Worm (Caenorhabditis elegans) whole organism, L1 larva: ENCODE measurements around the gene C04E12.4.

Experiments used
- C16A3.4 ChIP-seq: fragments of 150-350 bp; optimal IDR thresholded peaks from 2 replicates; lab custom pipeline; 2014; ENCODE audit warnings: missing biosample characterization, missing genetic modification characterization
- blmp-1 ChIP-seq: fragments of 150-350 bp; optimal IDR thresholded peaks from 2 replicates; lab custom pipeline; 2014; ENCODE audit warnings: missing biosample characterization, missing genetic modification characterization
- ceh-82 ChIP-seq, 3 experiments: fragments of 150-350 bp in 1 of 3; sonication (generic microtip) in 2 of 3; optimal IDR thresholded peaks; 2 replicates each; lab custom pipeline; 2014 to 2017; ENCODE audit warnings: missing biosample characterization in 3 of 3, missing genetic modification characterization in 3 of 3
- elt-3 ChIP-seq, 6 experiments: fragments of 150-350 bp in 1 of 6; sonication (generic microtip); optimal IDR thresholded peaks; 2 replicates each; lab custom pipeline; 2017 to 2018; ENCODE audit warnings: missing biosample characterization in 6 of 6, missing genetic modification characterization in 6 of 6, inconsistent platforms in 1 of 6
- jun-1 ChIP-seq: fragments of 150-350 bp; optimal IDR thresholded peaks from 2 replicates; lab custom pipeline; 2014; ENCODE audit warnings: missing biosample characterization, missing genetic modification reagents, missing genetic modification characterization
- lin-13 ChIP-seq: fragments of 150-350 bp; optimal IDR thresholded peaks from 2 replicates; lab custom pipeline; 2014; ENCODE audit warnings: missing biosample characterization, missing genetic modification reagents, missing genetic modification characterization
- lin-15B ChIP-seq: fragments of 150-350 bp; sonication (generic microtip); optimal IDR thresholded peaks from 3 replicates; lab custom pipeline; 2014; ENCODE audit warnings: missing biosample characterization, missing genetic modification characterization
- lsy-2 ChIP-seq, 2 experiments: fragments of 150-350 bp; optimal IDR thresholded peaks; 2 replicates each; lab custom pipeline; 2014; ENCODE audit warnings: missing biosample characterization in 2 of 2, missing genetic modification characterization in 2 of 2
- mdl-1 ChIP-seq, 2 experiments: fragments of 150-350 bp; optimal IDR thresholded peaks; 2 replicates each; lab custom pipeline; 2014 to 2017; ENCODE audit warnings: missing biosample characterization in 2 of 2, missing genetic modification characterization in 2 of 2, inconsistent platforms in 1 of 2
- nhr-85 ChIP-seq: sonication (generic microtip); peaks from one replicate; lab custom pipeline; 2016; ENCODE audit warnings: missing genetic modification characterization, inconsistent platforms, missing compliant biosample characterization
- pag-3 ChIP-seq: sonication (generic microtip); optimal IDR thresholded peaks from 2 replicates; lab custom pipeline; 2017; ENCODE audit warnings: missing genetic modification characterization, mild to moderate bottlenecking, missing compliant biosample characterization, antibody characterized with exemption, borderline replicate concordance; ENCODE audit not compliant: insufficient read depth
- snu-23 ChIP-seq: sonication (generic microtip); optimal IDR thresholded peaks from 2 replicates; lab custom pipeline; 2016; ENCODE audit warnings: missing genetic modification characterization, missing compliant biosample characterization
- tbx-2 ChIP-seq: sonication (generic microtip); optimal IDR thresholded peaks from 2 replicates; lab custom pipeline; 2016; ENCODE audit warnings: missing genetic modification characterization, missing compliant biosample characterization

ce11 chrV:3351266-3351665 lies 11.3 kb upstream of the C04E12.4 start, which contains the start of gene str-63:
- TF ChIP-seq lin-13 (GFP tag; lab: Kevin White, UChicago) (no peak), nhr-85 (tag; lab: Kevin White, UChicago) (no peak), blmp-1 (tag; lab: Kevin White, UChicago) (no peak), lin-15B (tag; lab: Kevin White, UChicago) (no peak), elt-3 (tag; optimal IDR thresholded peaks at IDR 0.05; lab: Kevin White, UChicago) (no peak), C16A3.4 (tag; lab: Kevin White, UChicago) (no peak), jun-1 (tag; lab: Kevin White, UChicago) (no peak), mdl-1 (tag; optimal IDR thresholded peaks at IDR 0.05; lab: Kevin White, UChicago) (no peak), lsy-2 (tag; optimal IDR thresholded peaks at IDR 0.05; lab: Kevin White, UChicago) (no peak), tbx-2 (tag; lab: Kevin White, UChicago) (no peak), snu-23 (GFP tag; lab: Kevin White, UChicago) (no peak), ceh-82 (tag; optimal IDR thresholded peaks at IDR 0.05; lab: Kevin White, UChicago) (no peak), pag-3 (tag; lab: Kevin White, UChicago) (no peak)
